Worm (Caenorhabditis elegans): ENCODE results near the gene R09D1.14.

ce11 chrII:9433609-9434008 lies 25.8 kb downstream of the R09D1.14 start, which contains the start of gene kin-15:
- TF ChIP-seq elt-2 (tag; optimal IDR thresholded peaks at IDR 0.05) (no peak), fkh-10 (GFP tag; optimal IDR thresholded peaks at IDR 0.05) (no peak), nhr-232 (tag; optimal IDR thresholded peaks at IDR 0.05) (no peak), gmeb-2 (tag; optimal IDR thresholded peaks at IDR 0.05) (no peak), ceh-6 (GFP tag; optimal IDR thresholded peaks at IDR 0.05) (no peak), ceh-30 (tag; optimal IDR thresholded peaks at IDR 0.05) (no peak), ama-1 (optimal IDR thresholded peaks at IDR 0.05) (no peak), ceh-31 (tag; optimal IDR thresholded peaks at IDR 0.05) (no peak), hlh-30 (tag; optimal IDR thresholded peaks at IDR 0.05; ENCODE audit: insufficient read depth) (no peak), hlh-8 (tag; optimal IDR thresholded peaks at IDR 0.05) (no peak), nfya-1 (tag; optimal IDR thresholded peaks at IDR 0.05) (no peak), pqm-1 (tag; optimal IDR thresholded peaks at IDR 0.05) (no peak), dve-1 (tag; optimal IDR thresholded peaks at IDR 0.05) (no peak)
